Fruit fly (Drosophila melanogaster): ENCODE results near the gene Grip71.
A peak's percentile ranks its signal among the peaks of the same experiment; 100 is the strongest.

The Grip71 gene

dm6 chr2L:18707844-18708238 lies 805 bp upstream of the Grip71 start:
- no peak for TF ChIP-seq Myc (optimal IDR thresholded peaks at IDR 0.05)
- TF ChIP-seq dl (GFP tag; optimal IDR thresholded peaks at IDR 0.05; ENCODE audit: insufficient read depth in 1 of 2, partially characterized antibody in 2 of 2), result no peak
- no peak for TF ChIP-seq sv (GFP tag; optimal IDR thresholded peaks at IDR 0.05)
- TF ChIP-seq woc (GFP tag; optimal IDR thresholded peaks at IDR 0.05), result no peak
- peak; percentile 25 for TF ChIP-seq Hr83 (GFP tag; optimal IDR thresholded peaks at IDR 0.05; ENCODE audit: poor library complexity, severe bottlenecking)
- peak; percentile 38 for TF ChIP-seq br (GFP tag; optimal IDR thresholded peaks at IDR 0.05)
- no peak for TF ChIP-seq GATAd (GFP tag; optimal IDR thresholded peaks at IDR 0.05)
- TF ChIP-seq OdsH (GFP tag; optimal IDR thresholded peaks at IDR 0.05), result peak; percentile 36
- TF ChIP-seq dmrt93B (GFP tag; optimal IDR thresholded peaks at IDR 0.05), result no peak
- no peak for TF ChIP-seq pan (optimal IDR thresholded peaks at IDR 0.05)
- TF ChIP-seq N (GFP tag; optimal IDR thresholded peaks at IDR 0.05), result no peak
- no peak for TF ChIP-seq Sp1 (GFP tag; optimal IDR thresholded peaks at IDR 0.05)
- TF ChIP-seq lola (GFP tag; optimal IDR thresholded peaks at IDR 0.05), result no peak
- no peak for TF ChIP-seq HLH106 (tag; optimal IDR thresholded peaks at IDR 0.05)
- TF ChIP-seq ey (GFP tag; optimal IDR thresholded peaks at IDR 0.05), result peak; percentile 22
- peak in 1 of 2 experiments; percentile 54 for TF ChIP-seq foxo (GFP tag; optimal IDR thresholded peaks at IDR 0.05)
- TF ChIP-seq CrebA (GFP tag; optimal IDR thresholded peaks at IDR 0.05; ENCODE audit: borderline replicate concordance), result no peak
- peak; percentile 10 for TF ChIP-seq CG32264 (GFP tag; optimal IDR thresholded peaks at IDR 0.05)
- no peak for TF ChIP-seq Dfd (GFP tag; optimal IDR thresholded peaks at IDR 0.05)
- no peak for TF ChIP-seq usp (GFP tag; optimal IDR thresholded peaks at IDR 0.05)
- TF ChIP-seq CG9705 (GFP tag; optimal IDR thresholded peaks at IDR 0.05), result no peak
- TF ChIP-seq fru (GFP tag; optimal IDR thresholded peaks at IDR 0.05), result peak; percentile 53
- no peak for TF ChIP-seq dsf (GFP tag; optimal IDR thresholded peaks at IDR 0.05; ENCODE audit: borderline replicate concordance)
- peak; percentile 43 for TF ChIP-seq h (GFP tag; optimal IDR thresholded peaks at IDR 0.05)
- peak; percentile 59 for TF ChIP-seq rgr (GFP tag; optimal IDR thresholded peaks at IDR 0.05)
- TF ChIP-seq jim (GFP tag; optimal IDR thresholded peaks at IDR 0.05), result no peak
- no peak for TF ChIP-seq Mio (GFP tag; optimal IDR thresholded peaks at IDR 0.05)
- no peak for TF ChIP-seq brk (GFP tag; optimal IDR thresholded peaks at IDR 0.05)
- no peak for TF ChIP-seq Vsx2 (GFP tag; optimal IDR thresholded peaks at IDR 0.05; ENCODE audit: partially characterized antibody)
- TF ChIP-seq tai (GFP tag; optimal IDR thresholded peaks at IDR 0.05), result no peak
- TF ChIP-seq psq (GFP tag; optimal IDR thresholded peaks at IDR 0.05), result no peak
- TF ChIP-seq Abd-B (GFP tag; optimal IDR thresholded peaks at IDR 0.05), result no peak
- TF ChIP-seq Dif (GFP tag; optimal IDR thresholded peaks at IDR 0.05; ENCODE audit: partially characterized antibody), result no peak
- TF ChIP-seq sage (GFP tag; optimal IDR thresholded peaks at IDR 0.05), result no peak
- no peak for TF ChIP-seq Rel (GFP tag; optimal IDR thresholded peaks at IDR 0.05)
- no peak for TF ChIP-seq Rel (tag; optimal IDR thresholded peaks at IDR 0.05)
- TF ChIP-seq Jra (GFP tag; optimal IDR thresholded peaks at IDR 0.05), result no peak
- no peak for TF ChIP-seq Hr78 (GFP tag; optimal IDR thresholded peaks at IDR 0.05)
- peak; percentile 63 for TF ChIP-seq Hnf4 (GFP tag; optimal IDR thresholded peaks at IDR 0.05)

- TF ChIP-seq sage (GFP tag; optimal IDR thresholded peaks at IDR 0.05) (no peak), Jra (GFP tag; optimal IDR thresholded peaks at IDR 0.05) (no peak), foxo (GFP tag; optimal IDR thresholded peaks at IDR 0.05) (no peak), sv (GFP tag; optimal IDR thresholded peaks at IDR 0.05) (no peak), brk (GFP tag; optimal IDR thresholded peaks at IDR 0.05) (no peak), N (GFP tag; optimal IDR thresholded peaks at IDR 0.05) (no peak), woc (GFP tag; optimal IDR thresholded peaks at IDR 0.05) (no peak), h (GFP tag; optimal IDR thresholded peaks at IDR 0.05) (no peak), OdsH (GFP tag; optimal IDR thresholded peaks at IDR 0.05) (no peak), rgr (GFP tag; optimal IDR thresholded peaks at IDR 0.05) (no peak)
Measured at dm6 chr2L:18713686-18714085, 5.0 kb downstream of the Grip71 start, which contains the start of gene Irk3. Gene Irk3, minus strand, starts transcription at chr2L:18713748.

dm6 chr2L:18714086-18714485 lies 5.4 kb downstream of the Grip71 start:
- TF ChIP-seq Vsx2 (GFP tag; optimal IDR thresholded peaks at IDR 0.05; ENCODE audit: partially characterized antibody), result no peak
- no peak for TF ChIP-seq CG32264 (GFP tag; optimal IDR thresholded peaks at IDR 0.05)
- TF ChIP-seq sv (GFP tag; optimal IDR thresholded peaks at IDR 0.05), result no peak
- no peak for TF ChIP-seq Hr83 (GFP tag; optimal IDR thresholded peaks at IDR 0.05; ENCODE audit: poor library complexity, severe bottlenecking)
- TF ChIP-seq br (GFP tag; optimal IDR thresholded peaks at IDR 0.05), result no peak
- TF ChIP-seq fru (GFP tag; optimal IDR thresholded peaks at IDR 0.05), result no peak
- no peak for TF ChIP-seq HLH106 (tag; optimal IDR thresholded peaks at IDR 0.05)
- no peak for TF ChIP-seq lola (GFP tag; optimal IDR thresholded peaks at IDR 0.05)
- no peak for TF ChIP-seq Dif (GFP tag; optimal IDR thresholded peaks at IDR 0.05; ENCODE audit: partially characterized antibody)
- no peak for TF ChIP-seq sage (GFP tag; optimal IDR thresholded peaks at IDR 0.05)
- no peak for TF ChIP-seq psq (GFP tag; optimal IDR thresholded peaks at IDR 0.05)
- TF ChIP-seq N (GFP tag; optimal IDR thresholded peaks at IDR 0.05), result no peak
- no peak for TF ChIP-seq brk (GFP tag; optimal IDR thresholded peaks at IDR 0.05)
- no peak for TF ChIP-seq Mio (GFP tag; optimal IDR thresholded peaks at IDR 0.05)
- TF ChIP-seq OdsH (GFP tag; optimal IDR thresholded peaks at IDR 0.05), result no peak
- TF ChIP-seq Jra (GFP tag; optimal IDR thresholded peaks at IDR 0.05), result no peak
- no peak for TF ChIP-seq tai (GFP tag; optimal IDR thresholded peaks at IDR 0.05)
- no peak for TF ChIP-seq usp (GFP tag; optimal IDR thresholded peaks at IDR 0.05)
- TF ChIP-seq Hnf4 (GFP tag; optimal IDR thresholded peaks at IDR 0.05), result no peak
- no peak for TF ChIP-seq Myc (optimal IDR thresholded peaks at IDR 0.05)

Measured in whole organism, wandering third instar larva.